Fruit fly (Drosophila melanogaster) whole organism, embryonic: Measurements from ENCODE around the gene dmrt11E.
A peak's percentile ranks its signal among the peaks of the same experiment; 100 is the strongest.

ENCODE experiments used
- Abd-B ChIP-seq: fragments of 200-800 bp; sonication (Bioruptor generic); optimal IDR thresholded peaks from 2 replicates; lab custom pipeline; 2018; ENCODE audit warnings: missing biosample characterization, mild to moderate bottlenecking, missing genetic modification characterization, moderate library complexity
- Aef1 ChIP-seq: fragments of 200-800 bp; sonication (Bioruptor generic); IDR thresholded peaks from 3 replicates; pipeline ENCODE4 v1.3.6; 2022; ENCODE audit warnings: missing biosample characterization, missing genetic modification characterization
- Antp ChIP-seq: fragments of 200-800 bp; sonication (Bioruptor generic); optimal IDR thresholded peaks from 3 replicates; lab custom pipeline; 2016; ENCODE audit warnings: missing biosample characterization, missing genetic modification characterization
- CG10147 ChIP-seq: fragments of 200-800 bp; sonication (Bioruptor generic); optimal IDR thresholded peaks from 2 replicates; lab custom pipeline; 2019; ENCODE audit warnings: missing biosample characterization, mild to moderate bottlenecking, missing genetic modification characterization, moderate library complexity
- CG12071 ChIP-seq: fragments of 200-800 bp; sonication (Bioruptor generic); optimal IDR thresholded peaks from 3 replicates; lab custom pipeline; 2018; ENCODE audit warnings: missing biosample characterization, mild to moderate bottlenecking, missing genetic modification characterization
- CG17186 ChIP-seq: fragments of 200-800 bp; sonication (Bioruptor generic); optimal IDR thresholded peaks from 3 replicates; lab custom pipeline; 2017; ENCODE audit warnings: missing biosample characterization, missing genetic modification reagents, missing genetic modification characterization
- CG18011 ChIP-seq: fragments of 200-800 bp; sonication (Bioruptor generic); optimal IDR thresholded peaks from 2 replicates; lab custom pipeline; 2017; ENCODE audit warnings: missing biosample characterization, missing genetic modification characterization, mild to moderate bottlenecking, moderate library complexity, missing genotype
- CG2875 ChIP-seq: fragments of 200-800 bp; sonication (Bioruptor generic); optimal IDR thresholded peaks from 2 replicates; lab custom pipeline; 2017; ENCODE audit warnings: missing biosample characterization, mild to moderate bottlenecking, missing genetic modification characterization, missing genetic modification reagents
- CG31388 ChIP-seq: fragments of 200-800 bp; sonication (Bioruptor generic); optimal IDR thresholded peaks from 2 replicates; lab custom pipeline; 2016; ENCODE audit warnings: missing biosample characterization, missing genetic modification characterization
- CG33557 ChIP-seq: fragments of 200-800 bp; sonication (Bioruptor generic); optimal IDR thresholded peaks from 2 replicates; lab custom pipeline; 2019; ENCODE audit warnings: missing biosample characterization, mild to moderate bottlenecking, missing genetic modification characterization, moderate library complexity
- CG4328 ChIP-seq: fragments of 200-800 bp; sonication (Bioruptor generic); optimal IDR thresholded peaks from 3 replicates; lab custom pipeline; 2017; ENCODE audit warnings: missing biosample characterization, missing genetic modification reagents, missing genetic modification characterization
- CG4820 ChIP-seq: fragments of 200-800 bp; sonication (Bioruptor generic); optimal IDR thresholded peaks from 3 replicates; lab custom pipeline; 2016; ENCODE audit warnings: missing biosample characterization, missing genetic modification characterization
- CG4854 ChIP-seq: fragments of 200-800 bp; sonication (Bioruptor generic); optimal IDR thresholded peaks from 2 replicates; lab custom pipeline; 2016; ENCODE audit warnings: missing biosample characterization, missing genetic modification characterization, inconsistent platforms
- CG5953 ChIP-seq: fragments of 200-800 bp; sonication (Bioruptor generic); IDR thresholded peaks from 2 replicates; pipeline ENCODE4 v1.3.6; 2022; ENCODE audit warnings: missing biosample characterization, missing genetic modification characterization
- D19B ChIP-seq: fragments of 200-800 bp; sonication (Bioruptor generic); optimal IDR thresholded peaks from 2 replicates; lab custom pipeline; 2017; ENCODE audit warnings: missing biosample characterization, mild to moderate bottlenecking, missing genetic modification characterization
- Dad ChIP-seq: fragments of 200-800 bp; sonication (Bioruptor generic); optimal IDR thresholded peaks from 3 replicates; lab custom pipeline; 2016; ENCODE audit warnings: missing biosample characterization, missing genetic modification characterization
- Fer2 ChIP-seq: fragments of 200-800 bp; sonication (Bioruptor generic); optimal IDR thresholded peaks from 2 replicates; lab custom pipeline; 2018; ENCODE audit warnings: missing biosample characterization, mild to moderate bottlenecking, missing genetic modification characterization, moderate library complexity
- H15 ChIP-seq: fragments of 200-800 bp; sonication (Bioruptor generic); IDR thresholded peaks from 3 replicates; pipeline ENCODE4 v1.3.6; 2022; ENCODE audit warnings: missing biosample characterization, missing genetic modification characterization
- HLH4C ChIP-seq: fragments of 200-800 bp; sonication (Bioruptor generic); IDR thresholded peaks from 3 replicates; pipeline ENCODE4 v1.3.6; 2022; ENCODE audit warnings: missing biosample characterization, missing genetic modification characterization; ENCODE audit not compliant: partially characterized antibody
- NC2β ChIP-seq: fragments of 200-800 bp; sonication (Bioruptor generic); optimal IDR thresholded peaks from 2 replicates; lab custom pipeline; 2016; ENCODE audit warnings: missing biosample characterization, missing genetic modification characterization
- Oaz ChIP-seq: fragments of 200-800 bp; sonication (Bioruptor generic); IDR thresholded peaks from 2 replicates; pipeline ENCODE4 v1.3.6; 2022; ENCODE audit warnings: missing biosample characterization, missing genetic modification characterization
- Oli ChIP-seq: fragments of 200-800 bp; sonication (Bioruptor generic); optimal IDR thresholded peaks from 2 replicates; lab custom pipeline; 2018; ENCODE audit warnings: missing biosample characterization, mild to moderate bottlenecking, missing genetic modification characterization, moderate library complexity
- Pdp1 ChIP-seq, 2 experiments: fragments of 200-800 bp; sonication (Bioruptor generic); optimal IDR thresholded peaks; 3 replicates each; lab custom pipeline; 2016; ENCODE audit warnings: missing biosample characterization in 2 of 2, missing genetic modification characterization in 2 of 2, mild to moderate bottlenecking in 1 of 2, moderate library complexity in 1 of 2
- Poxn ChIP-seq: fragments of 200-800 bp; sonication (Bioruptor generic); IDR thresholded peaks from 2 replicates; pipeline ENCODE4 v1.3.6; 2022; ENCODE audit warnings: missing biosample characterization, missing genetic modification characterization
- Scr ChIP-seq: fragments of 200-800 bp; sonication (Bioruptor generic); IDR thresholded peaks from 2 replicates; pipeline ENCODE4 v1.3.6; 2022; ENCODE audit warnings: missing biosample characterization, missing genetic modification characterization; ENCODE audit not compliant: partially characterized antibody
- Vsx1 ChIP-seq: fragments of 200-800 bp; sonication (Bioruptor generic); optimal IDR thresholded peaks from 2 replicates; lab custom pipeline; 2017; ENCODE audit warnings: missing biosample characterization, mild to moderate bottlenecking, missing genetic modification characterization, missing genetic modification reagents
- bbx ChIP-seq: fragments of 200-800 bp; sonication (Bioruptor generic); IDR thresholded peaks from 2 replicates; pipeline ENCODE4 v1.3.6; 2022; ENCODE audit warnings: missing biosample characterization, missing genetic modification characterization; ENCODE audit not compliant: partially characterized antibody
- bowl ChIP-seq: fragments of 200-800 bp; sonication (Bioruptor generic); IDR thresholded peaks from 2 replicates; pipeline ENCODE4 v1.3.6; 2022; ENCODE audit warnings: missing biosample characterization, missing genetic modification characterization
- chm ChIP-seq: fragments of 200-800 bp; sonication (Bioruptor generic); IDR thresholded peaks from 2 replicates; pipeline ENCODE4 v1.3.6; 2022; ENCODE audit warnings: missing biosample characterization, missing genetic modification characterization
- corto ChIP-seq: fragments of 200-800 bp; sonication (Bioruptor generic); optimal IDR thresholded peaks from 2 replicates; lab custom pipeline; 2016; ENCODE audit warnings: missing biosample characterization, mild to moderate bottlenecking, missing genetic modification characterization, moderate library complexity
- dysf ChIP-seq: fragments of 200-800 bp; sonication (Bioruptor generic); IDR thresholded peaks from 3 replicates; pipeline ENCODE4 v1.3.6; 2022; ENCODE audit warnings: missing biosample characterization, missing genetic modification characterization
- esg ChIP-seq: fragments of 200-800 bp; sonication (Bioruptor generic); conservative IDR thresholded peaks from 2 replicates; pipeline ENCODE4 v1.3.6; 2022; ENCODE audit warnings: missing biosample characterization, missing genetic modification characterization
- exex ChIP-seq: fragments of 200-800 bp; sonication (Bioruptor generic); optimal IDR thresholded peaks from 4 replicates; lab custom pipeline; 2018; ENCODE audit warnings: missing biosample characterization, mild to moderate bottlenecking, missing genetic modification characterization, moderate library complexity
- fd64A ChIP-seq: fragments of 200-800 bp; sonication (Bioruptor generic); optimal IDR thresholded peaks from 3 replicates; lab custom pipeline; 2018; ENCODE audit warnings: missing biosample characterization, mild to moderate bottlenecking, missing genetic modification characterization
- ftz-f1 ChIP-seq: fragments of 200-800 bp; sonication (Bioruptor generic); optimal IDR thresholded peaks from 2 replicates; lab custom pipeline; 2016; ENCODE audit warnings: missing biosample characterization, missing genetic modification characterization
- fu2 ChIP-seq: fragments of 200-800 bp; sonication (Bioruptor generic); optimal IDR thresholded peaks from 2 replicates; lab custom pipeline; 2016; ENCODE audit warnings: missing biosample characterization, missing genetic modification characterization
- gt ChIP-seq: fragments of 200-800 bp; sonication (Bioruptor generic); IDR thresholded peaks from 2 replicates; pipeline ENCODE4 v1.3.6; 2022; ENCODE audit warnings: missing biosample characterization, missing genetic modification characterization
- h ChIP-seq: fragments of >200 bp; optimal IDR thresholded peaks from 2 replicates; lab custom pipeline; 2017
- jing ChIP-seq: fragments of 200-800 bp; sonication (Bioruptor generic); optimal IDR thresholded peaks from 2 replicates; lab custom pipeline; 2018; ENCODE audit warnings: missing biosample characterization, mild to moderate bottlenecking, missing genetic modification characterization
- lmd ChIP-seq: fragments of 200-800 bp; sonication (Bioruptor generic); IDR thresholded peaks from 2 replicates; pipeline ENCODE4 v1.3.6; 2022; ENCODE audit warnings: missing biosample characterization, missing genetic modification characterization
- mld ChIP-seq: fragments of 200-800 bp; sonication (Bioruptor generic); IDR thresholded peaks from 3 replicates; pipeline ENCODE4 v1.3.6; 2022; ENCODE audit warnings: missing biosample characterization, missing genetic modification characterization; ENCODE audit not compliant: partially characterized antibody
- pnt ChIP-seq: fragments of 200-800 bp; sonication (Bioruptor generic); optimal IDR thresholded peaks from 3 replicates; lab custom pipeline; 2016; ENCODE audit warnings: missing biosample characterization, missing genetic modification characterization
- schlank ChIP-seq: fragments of 200-800 bp; sonication (Bioruptor generic); optimal IDR thresholded peaks from 2 replicates; lab custom pipeline; 2018; ENCODE audit warnings: missing biosample characterization, mild to moderate bottlenecking, missing genetic modification characterization
- sisA ChIP-seq: fragments of 200-800 bp; sonication (Bioruptor generic); IDR thresholded peaks from 2 replicates; pipeline ENCODE4 v1.3.6; 2022; ENCODE audit warnings: missing biosample characterization, missing genetic modification characterization
- slp2 ChIP-seq: fragments of 200-800 bp; sonication (Bioruptor generic); optimal IDR thresholded peaks from 2 replicates; lab custom pipeline; 2016; ENCODE audit warnings: missing biosample characterization, missing genetic modification characterization
- sna ChIP-seq: fragments of 200-800 bp; sonication (Bioruptor generic); IDR thresholded peaks from 2 replicates; pipeline ENCODE4 v1.3.6; 2022; ENCODE audit warnings: missing biosample characterization, missing genetic modification characterization; ENCODE audit not compliant: partially characterized antibody
- sr ChIP-seq: fragments of 200-800 bp; sonication (Bioruptor generic); IDR thresholded peaks from 3 replicates; pipeline ENCODE4 v1.3.6; 2022; ENCODE audit warnings: missing biosample characterization, missing genetic modification characterization
- stc ChIP-seq: fragments of 200-800 bp; sonication (Bioruptor generic); IDR thresholded peaks from 2 replicates; pipeline ENCODE4 v1.3.6; 2022; ENCODE audit warnings: missing biosample characterization, missing genetic modification characterization
- tx ChIP-seq: fragments of 200-800 bp; sonication (Bioruptor generic); optimal IDR thresholded peaks from 2 replicates; lab custom pipeline; 2016; ENCODE audit warnings: missing biosample characterization, missing genetic modification characterization

The dmrt11E gene

dm6 chrX:13391174-13392040, 23.4 kb downstream of the dmrt11E start (continued):
- TF ChIP-seq CG12071 (GFP tag; lab: Kevin White, UChicago) = peak; percentile 0
- TF ChIP-seq tx = peak; percentile 50
- TF ChIP-seq stc = no peak
- TF ChIP-seq CG4820 (GFP tag; lab: Kevin White, UChicago) = no peak
- TF ChIP-seq mld (GFP tag; lab: Robert Waterston, UW) = no peak
- TF ChIP-seq CG31388 (GFP tag; lab: Kevin White, UChicago) = no peak
- TF ChIP-seq CG4854 (GFP tag; lab: Kevin White, UChicago) = no peak
- no peak for TF ChIP-seq ftz-f1 (GFP tag; lab: Kevin White, UChicago)
- peak; percentile 72 for TF ChIP-seq fu2 (GFP tag; lab: Kevin White, UChicago)
- TF ChIP-seq gt = no peak
- TF ChIP-seq slp2 (GFP tag; lab: Kevin White, UChicago) = no peak
- peak; percentile 26 for TF ChIP-seq Dad
- no peak for TF ChIP-seq bowl (GFP tag; lab: Robert Waterston, UW)
- 0 out of 3 replicates have a peak, but pooled peaks have one; percentile 38 for TF ChIP-seq H15 (GFP tag; lab: Robert Waterston, UW)
- TF ChIP-seq lmd (GFP tag; lab: Robert Waterston, UW) = peak; percentile 66; the same call in 1 of the 2 replicates
- peak; percentile 5 for TF ChIP-seq Abd-B (GFP tag; lab: Kevin White, UChicago)
- TF ChIP-seq CG10147 (GFP tag; lab: Kevin White, UChicago) = peak; percentile 75
- no peak for TF ChIP-seq CG4328 (GFP tag; lab: Kevin White, UChicago)
- TF ChIP-seq Oli (tag; lab: Kevin White, UChicago) = peak; percentile 9
- no peak for TF ChIP-seq pnt
- TF ChIP-seq h (lab: Kevin White, UChicago) = no peak
- TF ChIP-seq D19B (GFP tag; lab: Kevin White, UChicago) = peak; percentile 93
- TF ChIP-seq exex (tag; lab: Kevin White, UChicago) = peak; percentile 3
- TF ChIP-seq Scr = no peak
- peak; percentile 58 for TF ChIP-seq schlank (tag; lab: Kevin White, UChicago)
- no peak for TF ChIP-seq Aef1 (GFP tag; lab: Robert Waterston, UW)
- TF ChIP-seq CG5953 (GFP tag; lab: Robert Waterston, UW) = no peak
- TF ChIP-seq CG17186 (GFP tag; lab: Kevin White, UChicago) = no peak
- no peak for TF ChIP-seq bbx (GFP tag; lab: Robert Waterston, UW)
- no peak for TF ChIP-seq Vsx1
- no peak for TF ChIP-seq Fer2 (tag; lab: Kevin White, UChicago)
- TF ChIP-seq Poxn (GFP tag; lab: Robert Waterston, UW) = peak; percentile 67
- no peak for TF ChIP-seq sna (GFP tag; lab: Robert Waterston, UW)
- TF ChIP-seq CG2875 (GFP tag; lab: Kevin White, UChicago) = no peak
- no peak for TF ChIP-seq fd64A (GFP tag; lab: Kevin White, UChicago)
- TF ChIP-seq NC2β (GFP tag; lab: Kevin White, UChicago) = no peak
- TF ChIP-seq jing = no peak
- no peak for TF ChIP-seq esg
- TF ChIP-seq CG33557 = no peak
- peak; percentile 22 for TF ChIP-seq Antp (GFP tag; lab: Kevin White, UChicago)
- no peak for TF ChIP-seq sisA
- TF ChIP-seq HLH4C (GFP tag; lab: Robert Waterston, UW) = no peak
- TF ChIP-seq Oaz (GFP tag; lab: Robert Waterston, UW) = no peak
- TF ChIP-seq dysf (GFP tag; lab: Robert Waterston, UW) = peak; percentile 64; the same call in 2 of the 3 replicates
- TF ChIP-seq sr (GFP tag; lab: Robert Waterston, UW) = no peak
- TF ChIP-seq chm (GFP tag; lab: Robert Waterston, UW) = no peak
- no peak for TF ChIP-seq CG18011 (GFP tag; lab: Kevin White, UChicago)
- no peak for TF ChIP-seq corto (GFP tag; lab: Kevin White, UChicago)
- TF ChIP-seq Pdp1 (GFP tag; optimal IDR thresholded peaks at IDR 0.05; lab: Kevin White, UChicago) = peak in 1 of 2 experiments; percentile 55
